Fruit fly (Drosophila melanogaster) whole organism, embryonic: ENCODE measurements around the gene Sps2.

Experiments used
- Atf6 ChIP-seq: fragments of 200-800 bp; sonication (Bioruptor generic); IDR thresholded peaks from 2 replicates; pipeline ENCODE4 v1.3.6; 2022; ENCODE audit warnings: missing biosample characterization, missing genetic modification characterization
- CG10147 ChIP-seq: fragments of 200-800 bp; sonication (Bioruptor generic); optimal IDR thresholded peaks from 2 replicates; lab custom pipeline; 2019; ENCODE audit warnings: missing biosample characterization, mild to moderate bottlenecking, missing genetic modification characterization, moderate library complexity
- CG10267 ChIP-seq: fragments of 200-800 bp; sonication (Bioruptor generic); optimal IDR thresholded peaks from 2 replicates; lab custom pipeline; 2018; ENCODE audit warnings: missing biosample characterization, mild to moderate bottlenecking, missing genetic modification characterization, moderate library complexity
- CG12744 ChIP-seq: fragments of 200-800 bp; sonication (Bioruptor generic); optimal IDR thresholded peaks from 2 replicates; lab custom pipeline; 2016; ENCODE audit warnings: missing biosample characterization, missing genetic modification characterization
- CG13624 ChIP-seq: fragments of 200-800 bp; sonication (Bioruptor generic); optimal IDR thresholded peaks from 2 replicates; lab custom pipeline; 2016; ENCODE audit warnings: missing biosample characterization, missing genetic modification characterization
- CG15073 ChIP-seq: fragments of 200-800 bp; sonication (Bioruptor generic); optimal IDR thresholded peaks from 2 replicates; lab custom pipeline; 2016; ENCODE audit warnings: missing biosample characterization, missing genetic modification characterization
- CG17186 ChIP-seq: fragments of 200-800 bp; sonication (Bioruptor generic); optimal IDR thresholded peaks from 3 replicates; lab custom pipeline; 2017; ENCODE audit warnings: missing biosample characterization, missing genetic modification reagents, missing genetic modification characterization
- CG17361 ChIP-seq: fragments of 200-800 bp; sonication (Bioruptor generic); IDR thresholded peaks from 3 replicates; pipeline ENCODE4 v1.3.6; 2022; ENCODE audit warnings: missing biosample characterization, missing genetic modification characterization
- CG2116 ChIP-seq: fragments of 200-800 bp; sonication (Bioruptor generic); optimal IDR thresholded peaks from 3 replicates; lab custom pipeline; 2018; ENCODE audit warnings: missing biosample characterization, mild to moderate bottlenecking, missing genetic modification characterization
- CG32767 ChIP-seq: fragments of 200-800 bp; sonication (Bioruptor generic); IDR thresholded peaks from 2 replicates; pipeline ENCODE4 v1.3.6; 2022; ENCODE audit warnings: missing biosample characterization, missing genetic modification characterization
- CG34422 ChIP-seq: fragments of 200-800 bp; sonication (Bioruptor generic); IDR thresholded peaks from 3 replicates; pipeline ENCODE4 v1.3.6; 2022; ENCODE audit warnings: missing biosample characterization, missing genetic modification characterization
- CG42726 ChIP-seq: fragments of 200-800 bp; sonication (Bioruptor generic); IDR thresholded peaks from 2 replicates; pipeline ENCODE4 v1.3.6; 2022; ENCODE audit warnings: missing biosample characterization, missing genetic modification characterization; ENCODE audit not compliant: partially characterized antibody
- CG6689 ChIP-seq: fragments of 200-800 bp; sonication (Bioruptor generic); IDR thresholded peaks from 2 replicates; pipeline ENCODE4 v1.3.6; 2022; ENCODE audit warnings: missing biosample characterization, missing genetic modification characterization
- CG6791 ChIP-seq: fragments of 200-800 bp; sonication (Bioruptor generic); IDR thresholded peaks from 3 replicates; pipeline ENCODE4 v1.3.6; 2022; ENCODE audit warnings: missing biosample characterization, missing genetic modification characterization; ENCODE audit not compliant: partially characterized antibody
- CG6813 ChIP-seq: fragments of 200-800 bp; sonication (Bioruptor generic); optimal IDR thresholded peaks from 2 replicates; lab custom pipeline; 2017; ENCODE audit warnings: missing biosample characterization, missing genetic modification characterization, mild to moderate bottlenecking, moderate library complexity, missing genetic modification reagents
- CG7357 ChIP-seq: fragments of 200-800 bp; sonication (Bioruptor generic); IDR thresholded peaks from 3 replicates; pipeline ENCODE4 v1.3.6; 2022; ENCODE audit warnings: missing biosample characterization, missing genetic modification characterization
- CG8359 ChIP-seq: fragments of 200-800 bp; sonication (Bioruptor generic); optimal IDR thresholded peaks from 2 replicates; lab custom pipeline; 2017; ENCODE audit warnings: missing biosample characterization, mild to moderate bottlenecking, missing genetic modification characterization, borderline replicate concordance
- CG9727 ChIP-seq: fragments of 200-800 bp; sonication (Bioruptor generic); optimal IDR thresholded peaks from 3 replicates; lab custom pipeline; 2017; ENCODE audit warnings: missing biosample characterization, mild to moderate bottlenecking, missing genetic modification characterization
- CG9817 ChIP-seq: fragments of 200-800 bp; sonication (Bioruptor generic); optimal IDR thresholded peaks from 2 replicates; lab custom pipeline; 2018; ENCODE audit warnings: missing biosample characterization, mild to moderate bottlenecking, missing genetic modification characterization, moderate library complexity
- Camta ChIP-seq: fragments of 200-800 bp; sonication (Bioruptor generic); optimal IDR thresholded peaks from 2 replicates; lab custom pipeline; 2016; ENCODE audit warnings: missing biosample characterization, missing genetic modification characterization
- D19A ChIP-seq: fragments of 200-800 bp; optimal IDR thresholded peaks from 3 replicates; lab custom pipeline; 2019; ENCODE audit warnings: missing biosample characterization, mild to moderate bottlenecking, missing genetic modification characterization, moderate library complexity
- Dek ChIP-seq: fragments of 200-800 bp; sonication (Bioruptor generic); optimal IDR thresholded peaks from 3 replicates; lab custom pipeline; 2019; ENCODE audit warnings: missing biosample characterization, mild to moderate bottlenecking, missing genetic modification characterization, moderate library complexity
- Dp ChIP-seq: fragments of 200-800 bp; sonication (Bioruptor generic); optimal IDR thresholded peaks from 2 replicates; lab custom pipeline; 2018; ENCODE audit warnings: missing biosample characterization, mild to moderate bottlenecking, missing genetic modification characterization, moderate library complexity
- Lhr ChIP-seq: fragments of 200-800 bp; sonication (Bioruptor generic); optimal IDR thresholded peaks from 3 replicates; lab custom pipeline; 2017; ENCODE audit warnings: mild to moderate bottlenecking, missing biosample characterization, missing genetic modification reagents, missing genetic modification characterization
- Med ChIP-seq: fragments of 200-800 bp; sonication (Bioruptor generic); peaks from one replicate; lab custom pipeline; 2016; ENCODE audit warnings: missing biosample characterization, missing genetic modification characterization, mild to moderate bottlenecking, inconsistent platforms, moderate library complexity
- Mes4 ChIP-seq: fragments of 200-800 bp; sonication (Bioruptor generic); optimal IDR thresholded peaks from 2 replicates; lab custom pipeline; 2016; ENCODE audit warnings: missing biosample characterization, missing genetic modification characterization
- az2 ChIP-seq: fragments of 200-800 bp; sonication (Bioruptor generic); optimal IDR thresholded peaks from 3 replicates; lab custom pipeline; 2016; ENCODE audit warnings: missing biosample characterization, missing genetic modification characterization
- corto ChIP-seq: fragments of 200-800 bp; sonication (Bioruptor generic); optimal IDR thresholded peaks from 2 replicates; lab custom pipeline; 2016; ENCODE audit warnings: missing biosample characterization, mild to moderate bottlenecking, missing genetic modification characterization, moderate library complexity
- croc ChIP-seq: fragments of 200-800 bp; sonication (Bioruptor generic); conservative IDR thresholded peaks from 3 replicates; pipeline ENCODE4 v1.3.6; 2022; ENCODE audit warnings: missing biosample characterization, missing genetic modification characterization
- dati ChIP-seq: fragments of 200-800 bp; sonication (Bioruptor generic); IDR thresholded peaks from 2 replicates; pipeline ENCODE4 v1.3.6; 2022; ENCODE audit warnings: missing biosample characterization, missing genetic modification characterization
- ems ChIP-seq: fragments of 200-800 bp; sonication (Bioruptor generic); optimal IDR thresholded peaks from 3 replicates; lab custom pipeline; 2016; ENCODE audit warnings: missing biosample characterization, missing genetic modification characterization
- ftz-f1 ChIP-seq: fragments of 200-800 bp; sonication (Bioruptor generic); optimal IDR thresholded peaks from 2 replicates; lab custom pipeline; 2016; ENCODE audit warnings: missing biosample characterization, missing genetic modification characterization
- gem ChIP-seq: fragments of 200-800 bp; sonication (Bioruptor generic); optimal IDR thresholded peaks from 2 replicates; lab custom pipeline; 2019; ENCODE audit warnings: missing biosample characterization, mild to moderate bottlenecking, missing genetic modification characterization, moderate library complexity
- ham ChIP-seq: fragments of 200-800 bp; sonication (Bioruptor generic); IDR thresholded peaks from 2 replicates; pipeline ENCODE4 v1.3.6; 2022; ENCODE audit warnings: missing biosample characterization, missing genetic modification characterization
- her ChIP-seq: fragments of 200-800 bp; sonication (Bioruptor generic); optimal IDR thresholded peaks from 2 replicates; lab custom pipeline; 2016; ENCODE audit warnings: missing biosample characterization, missing genetic modification characterization
- hth ChIP-seq: fragments of >200 bp; optimal IDR thresholded peaks from 2 replicates; lab custom pipeline; 2017; ENCODE audit warnings: inconsistent platforms
- ken ChIP-seq: fragments of 200-800 bp; sonication (Bioruptor generic); IDR thresholded peaks from 3 replicates; pipeline ENCODE4 v1.3.6; 2022; ENCODE audit warnings: missing biosample characterization, missing genetic modification characterization
- luna ChIP-seq: fragments of 200-800 bp; sonication (Bioruptor generic); optimal IDR thresholded peaks from 2 replicates; lab custom pipeline; 2016; ENCODE audit warnings: missing biosample characterization, missing genetic modification characterization
- onecut ChIP-seq: fragments of 200-800 bp; sonication (Bioruptor generic); IDR thresholded peaks from 2 replicates; pipeline ENCODE4 v1.3.6; 2022; ENCODE audit warnings: missing biosample characterization, missing genetic modification characterization
- p53 ChIP-seq: fragments of 200-800 bp; sonication (Bioruptor generic); optimal IDR thresholded peaks from 2 replicates; lab custom pipeline; 2016; ENCODE audit warnings: missing biosample characterization, missing genetic modification characterization
- pan ChIP-seq, 4 experiments: fragments of >200 bp in 3 of 4; fragments of 200-800 bp in 1 of 4; sonication (Bioruptor generic) in 1 of 4; optimal IDR thresholded peaks in 3 of 4; IDR thresholded peaks in 1 of 4; 2 replicates each; pipeline versions ENCODE4 v1.3.6 to Lab custom; 2017 to 2022; ENCODE audit warnings: missing biosample characterization in 2 of 4, missing genetic modification characterization in 2 of 4, mixed read lengths in 1 of 4
- pfk ChIP-seq: fragments of 200-800 bp; sonication (Bioruptor generic); optimal IDR thresholded peaks from 2 replicates; lab custom pipeline; 2018; ENCODE audit warnings: missing biosample characterization, mild to moderate bottlenecking, missing genetic modification characterization, moderate library complexity
- pita ChIP-seq: fragments of 200-800 bp; sonication (Bioruptor generic); optimal IDR thresholded peaks from 2 replicates; lab custom pipeline; 2017; ENCODE audit warnings: missing biosample characterization, mild to moderate bottlenecking, missing genetic modification characterization
- run ChIP-seq: fragments of 200-800 bp; sonication (Bioruptor generic); optimal IDR thresholded peaks from 3 replicates; lab custom pipeline; 2018; ENCODE audit warnings: missing biosample characterization, mild to moderate bottlenecking, missing genetic modification characterization
- sens ChIP-seq: fragments of 200-800 bp; sonication (Bioruptor generic); peaks from one replicate; lab custom pipeline; 2016; ENCODE audit warnings: missing biosample characterization, missing genetic modification characterization
- stc ChIP-seq: fragments of 200-800 bp; sonication (Bioruptor generic); IDR thresholded peaks from 2 replicates; pipeline ENCODE4 v1.3.6; 2022; ENCODE audit warnings: missing biosample characterization, missing genetic modification characterization
- sug ChIP-seq: fragments of 200-800 bp; optimal IDR thresholded peaks from 2 replicates; lab custom pipeline; 2019; ENCODE audit warnings: missing biosample characterization, mild to moderate bottlenecking, missing genetic modification characterization, moderate library complexity
- tgo ChIP-seq: fragments of 200-800 bp; sonication (Bioruptor generic); IDR thresholded peaks from 3 replicates; pipeline ENCODE4 v1.3.6; 2022; ENCODE audit warnings: missing biosample characterization, missing genetic modification characterization
- wek ChIP-seq: fragments of 200-800 bp; sonication (Bioruptor generic); optimal IDR thresholded peaks from 3 replicates; lab custom pipeline; 2018; ENCODE audit warnings: missing biosample characterization, mild to moderate bottlenecking, missing genetic modification characterization, moderate library complexity
- zfh2 ChIP-seq: fragments of 200-800 bp; sonication (Bioruptor generic); optimal IDR thresholded peaks from 2 replicates; lab custom pipeline; 2016; ENCODE audit warnings: missing biosample characterization, missing genetic modification characterization

The Sps2 gene

dm6 chr2L:10334854-10335277 lies 7.5 kb upstream of the Sps2 start (continued):
- TF ChIP-seq Camta (peak; percentile 36), CG15073 (GFP tag; lab: Kevin White, UChicago) (no peak), CG6791 (GFP tag; lab: Robert Waterston, UW) (no peak; the same call in 2 of the 3 replicates), az2 (GFP tag; lab: Kevin White, UChicago) (no peak), dati (GFP tag; lab: Robert Waterston, UW) (no peak), Med (GFP tag; lab: Kevin White, UChicago) (peak; percentile 93), CG12744 (GFP tag; lab: Kevin White, UChicago) (no peak), CG9727 (GFP tag; lab: Kevin White, UChicago) (peak; percentile 57), CG7357 (GFP tag; lab: Robert Waterston, UW) (no peak), pita (no peak), run (tag; lab: Kevin White, UChicago) (no peak), ems (GFP tag; lab: Kevin White, UChicago) (peak; percentile 52), hth (lab: Kevin White, UChicago) (no peak), CG34422 (peak; percentile 54; the same call in 2 of the 3 replicates), CG10267 (tag; lab: Kevin White, UChicago) (peak; percentile 44), croc (no peak), ken (no peak), ftz-f1 (GFP tag; lab: Kevin White, UChicago) (peak; percentile 83), stc (GFP tag; lab: Robert Waterston, UW) (peak; percentile 71), CG6813 (GFP tag; lab: Kevin White, UChicago) (peak; percentile 66), tgo (GFP tag; lab: Robert Waterston, UW) (no peak; the same call in 2 of the 3 replicates), CG6689 (GFP tag; lab: Robert Waterston, UW) (peak; percentile 32; the same call in 1 of the 2 replicates), onecut (peak; percentile 74), D19A (peak; percentile 67), CG9817 (tag; lab: Kevin White, UChicago) (no peak), gem (tag; lab: Kevin White, UChicago) (peak; percentile 45), Dek (tag; lab: Kevin White, UChicago) (peak; percentile 60), CG2116 (GFP tag; lab: Kevin White, UChicago) (no peak), corto (GFP tag; lab: Kevin White, UChicago) (no peak), sens (peak; percentile 91), Lhr (peak; percentile 24), CG17361 (peak; percentile 50; the same call in 2 of the 3 replicates), luna (GFP tag; lab: Kevin White, UChicago) (no peak), CG32767 (GFP tag; lab: Robert Waterston, UW) (peak; percentile 59; the same call in 1 of the 2 replicates), pfk (GFP tag; lab: Kevin White, UChicago) (peak; percentile 78), sug (tag; lab: Kevin White, UChicago) (peak; percentile 87), p53 (GFP tag; lab: Kevin White, UChicago) (no peak), her (GFP tag; lab: Kevin White, UChicago) (peak; percentile 75), CG13624 (GFP tag; lab: Kevin White, UChicago) (peak; percentile 68), wek (GFP tag; lab: Kevin White, UChicago) (peak; percentile 80), zfh2 (peak; percentile 47), Mes4 (GFP tag; lab: Kevin White, UChicago) (no peak), CG10147 (peak; percentile 64), CG42726 (GFP tag; lab: Robert Waterston, UW) (peak; percentile 28; the same call in 1 of the 2 replicates), Dp (GFP tag; lab: Kevin White, UChicago) (no peak), ham (GFP tag; lab: Robert Waterston, UW) (no peak), CG8359 (GFP tag; lab: Kevin White, UChicago) (no peak), Atf6 (GFP tag; lab: Robert Waterston, UW) (0 out of 2 replicates have a peak, but pooled peaks have one; percentile 62), pan (optimal IDR thresholded peaks at IDR 0.05; lab: Kevin White, UChicago) (no peak), pan (GFP tag; optimal IDR thresholded peaks at IDR 0.05 in 1 of 2, IDR thresholded peaks at IDR 0.05 in 1 of 2) (no peak), CG17186 (GFP tag; lab: Kevin White, UChicago) (no peak)
